Fruit fly (Drosophila melanogaster): ENCODE measurements around the gene CG2258.
A peak's percentile ranks its signal among the peaks of the same experiment; 100 is the strongest.

The CG2258 gene

DNA sequence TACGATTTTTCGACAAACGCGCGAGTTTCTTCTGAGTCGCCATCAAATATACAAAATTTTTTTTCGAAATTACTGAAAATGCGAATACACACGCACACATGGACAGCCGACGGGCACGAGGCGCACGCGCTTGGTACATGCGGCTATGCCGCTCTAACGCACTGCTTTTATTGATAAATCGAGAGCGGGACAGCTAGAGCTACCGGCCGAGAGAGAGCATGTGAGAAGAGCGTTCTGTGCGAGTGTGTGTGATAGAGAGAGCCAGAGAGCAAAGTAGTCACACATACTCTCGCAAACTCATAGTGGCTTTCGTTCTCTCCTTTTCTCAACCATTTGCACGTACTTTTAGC lies 41.0 kb downstream of the CG2258 start (continued):
- TF ChIP-seq CG8089 (GFP tag; optimal IDR thresholded peaks at IDR 0.05) (no peak), CG7271 (tag; optimal IDR thresholded peaks at IDR 0.05) (no peak), sd (tag; optimal IDR thresholded peaks at IDR 0.05) (peak; percentile 59), CG9817 (tag; optimal IDR thresholded peaks at IDR 0.05) (no peak), CG15073 (GFP tag; optimal IDR thresholded peaks at IDR 0.05) (no peak), ERR (GFP tag; optimal IDR thresholded peaks at IDR 0.05) (no peak), shn (GFP tag; optimal IDR thresholded peaks at IDR 0.05) (no peak), disco-r (GFP tag; optimal IDR thresholded peaks at IDR 0.05) (no peak), ci (GFP tag; IDR thresholded peaks at IDR 0.05) (peak; percentile 60; the same call in 2 of the 3 replicates), wdn (GFP tag; IDR thresholded peaks at IDR 0.05) (no peak), maf-S (GFP tag; optimal IDR thresholded peaks at IDR 0.05) (no peak), HLH54F (GFP tag; optimal IDR thresholded peaks at IDR 0.05) (no peak), da (GFP tag; optimal IDR thresholded peaks at IDR 0.05) (no peak), Mad (GFP tag; optimal IDR thresholded peaks at IDR 0.05) (no peak), YL-1 (GFP tag; optimal IDR thresholded peaks at IDR 0.05) (peak; percentile 71), pum (GFP tag; optimal IDR thresholded peaks at IDR 0.05) (no peak), CG1647 (GFP tag; optimal IDR thresholded peaks at IDR 0.05) (no peak), Poxn (GFP tag; IDR thresholded peaks at IDR 0.05) (no peak), CG8478 (optimal IDR thresholded peaks at IDR 0.05) (peak; percentile 99), CG15514 (GFP tag; optimal IDR thresholded peaks at IDR 0.05) (no peak), D (optimal IDR thresholded peaks at IDR 0.05) (no peak), D (GFP tag; optimal IDR thresholded peaks at IDR 0.05) (no peak), Adf1 (GFP tag; IDR thresholded peaks at IDR 0.05) (no peak), Tbp (GFP tag; optimal IDR thresholded peaks at IDR 0.05) (no peak), grau (tag; optimal IDR thresholded peaks at IDR 0.05) (no peak), nerfin-1 (tag; optimal IDR thresholded peaks at IDR 0.05) (peak; percentile 34), Atf3 (GFP tag; optimal IDR thresholded peaks at IDR 0.05) (no peak), tap (tag; optimal IDR thresholded peaks at IDR 0.05) (no peak), caup (GFP tag; optimal IDR thresholded peaks at IDR 0.05; ENCODE audit: severe bottlenecking) (no peak), CG12769 (tag; optimal IDR thresholded peaks at IDR 0.05) (no peak), cad (GFP tag; optimal IDR thresholded peaks at IDR 0.05) (no peak), zfh2 (GFP tag; optimal IDR thresholded peaks at IDR 0.05) (no peak), CG13424 (tag; optimal IDR thresholded peaks at IDR 0.05) (no peak), Hr39 (optimal IDR thresholded peaks at IDR 0.05) (no peak), sens-2 (GFP tag; IDR thresholded peaks at IDR 0.05) (no peak), HHEX (GFP tag; optimal IDR thresholded peaks at IDR 0.05) (no peak), CG6765 (GFP tag; optimal IDR thresholded peaks at IDR 0.05) (no peak), pho (GFP tag; optimal IDR thresholded peaks at IDR 0.05) (no peak), CG13287 (GFP tag; IDR thresholded peaks at IDR 0.05; ENCODE audit: partially characterized antibody) (no peak), wor (GFP tag; IDR thresholded peaks at IDR 0.05) (no peak), Side (GFP tag; optimal IDR thresholded peaks at IDR 0.05) (no peak), E2f1 (GFP tag; IDR thresholded peaks at IDR 0.05) (no peak), vnd (GFP tag; IDR thresholded peaks at IDR 0.05; ENCODE audit: partially characterized antibody) (no peak), ken (GFP tag; IDR thresholded peaks at IDR 0.05) (no peak), CG15479 (GFP tag; optimal IDR thresholded peaks at IDR 0.05) (no peak), cwo (GFP tag; optimal IDR thresholded peaks at IDR 0.05) (no peak), CHES-1-like (GFP tag; optimal IDR thresholded peaks at IDR 0.05) (no peak), Sox100B (GFP tag; optimal IDR thresholded peaks at IDR 0.05) (no peak), HLH4C (GFP tag; IDR thresholded peaks at IDR 0.05; ENCODE audit: partially characterized antibody) (no peak), tio (GFP tag; optimal IDR thresholded peaks at IDR 0.05) (no peak), CG43689 (GFP tag; IDR thresholded peaks at IDR 0.05) (no peak), ac (GFP tag; optimal IDR thresholded peaks at IDR 0.05) (no peak), Rx (GFP tag; IDR thresholded peaks at IDR 0.05) (no peak), Mrtf (GFP tag; IDR thresholded peaks at IDR 0.05) (no peak)

Data from whole organism, embryonic.